Fruit fly (Drosophila melanogaster): Measurements from ENCODE around the gene CG42300.

The CG42300 gene

dm6 chrX:15593477-15594229 lies 37.8 kb upstream of the CG42300 start, which contains the start of gene Chsy (continued):
- TF ChIP-seq Mrtf (GFP tag; IDR thresholded peaks at IDR 0.05) (no peak), Fer1 (GFP tag; optimal IDR thresholded peaks at IDR 0.05) (no peak), unpg (GFP tag; optimal IDR thresholded peaks at IDR 0.05) (no peak), CG12299 (tag; optimal IDR thresholded peaks at IDR 0.05) (no peak), Gug (GFP tag; IDR thresholded peaks at IDR 0.05) (peak; percentile 49; the same call in 1 of the 4 replicates), az2 (GFP tag; optimal IDR thresholded peaks at IDR 0.05) (no peak), CG18476 (GFP tag; optimal IDR thresholded peaks at IDR 0.05) (no peak), CG6175 (GFP tag; IDR thresholded peaks at IDR 0.05) (no peak), wdn (GFP tag; IDR thresholded peaks at IDR 0.05) (no peak), bab2 (GFP tag; optimal IDR thresholded peaks at IDR 0.05) (no peak), D19A (tag; optimal IDR thresholded peaks at IDR 0.05) (no peak), CG11247 (GFP tag; IDR thresholded peaks at IDR 0.05) (no peak), HLHmδ (GFP tag; optimal IDR thresholded peaks at IDR 0.05) (peak; percentile 16), Dfd (GFP tag; optimal IDR thresholded peaks at IDR 0.05) (no peak), sim (GFP tag; IDR thresholded peaks at IDR 0.05) (no peak), CG15479 (GFP tag; optimal IDR thresholded peaks at IDR 0.05) (no peak), eyg (GFP tag; optimal IDR thresholded peaks at IDR 0.05) (no peak), CG12104 (GFP tag; optimal IDR thresholded peaks at IDR 0.05) (no peak), CG1792 (GFP tag; optimal IDR thresholded peaks at IDR 0.05) (no peak), CG15601 (tag; optimal IDR thresholded peaks at IDR 0.05) (no peak), Kr (GFP tag; optimal IDR thresholded peaks at IDR 0.05) (no peak), HLH3B (GFP tag; IDR thresholded peaks at IDR 0.05) (no peak), CG9932 (GFP tag; IDR thresholded peaks at IDR 0.05) (no peak), CG7271 (tag; optimal IDR thresholded peaks at IDR 0.05) (no peak), CG7987 (GFP tag; optimal IDR thresholded peaks at IDR 0.05) (no peak), inv (GFP tag; IDR thresholded peaks at IDR 0.05; ENCODE audit: partially characterized antibody) (no peak), CG16779 (GFP tag; IDR thresholded peaks at IDR 0.05) (no peak), CG11398 (GFP tag; optimal IDR thresholded peaks at IDR 0.05) (no peak), ssp (GFP tag; IDR thresholded peaks at IDR 0.05) (no peak), pan (optimal IDR thresholded peaks at IDR 0.05) (no peak), pan (GFP tag; optimal IDR thresholded peaks at IDR 0.05 in 1 of 2, IDR thresholded peaks at IDR 0.05 in 1 of 2) (peak in 1 of 2 experiments; percentile 15), wor (GFP tag; IDR thresholded peaks at IDR 0.05) (no peak), CG17829 (tag; optimal IDR thresholded peaks at IDR 0.05) (peak; percentile 21), Awh (GFP tag; IDR thresholded peaks at IDR 0.05) (no peak), CG10366 (GFP tag; IDR thresholded peaks at IDR 0.05) (no peak), vnd (GFP tag; IDR thresholded peaks at IDR 0.05; ENCODE audit: partially characterized antibody) (no peak), chinmo (GFP tag; IDR thresholded peaks at IDR 0.05; ENCODE audit: partially characterized antibody) (peak; percentile 78; the same call in 3 of the 4 replicates), Myb (GFP tag; optimal IDR thresholded peaks at IDR 0.05) (no peak), ci (GFP tag; IDR thresholded peaks at IDR 0.05) (peak; percentile 34; the same call in 1 of the 3 replicates), lmd (GFP tag; IDR thresholded peaks at IDR 0.05) (no peak), CG32772 (GFP tag; IDR thresholded peaks at IDR 0.05) (no peak), Nf-YC (tag; optimal IDR thresholded peaks at IDR 0.05) (peak; percentile 26), CG30020 (tag; optimal IDR thresholded peaks at IDR 0.05) (no peak), amos (GFP tag; IDR thresholded peaks at IDR 0.05; ENCODE audit: partially characterized antibody) (peak; percentile 31; the same call in 1 of the 2 replicates), Hr39 (optimal IDR thresholded peaks at IDR 0.05) (no peak), CG9215 (GFP tag; IDR thresholded peaks at IDR 0.05) (no peak), CG17385 (GFP tag; optimal IDR thresholded peaks at IDR 0.05) (peak; percentile 3), Sox100B (GFP tag; optimal IDR thresholded peaks at IDR 0.05) (peak; percentile 27), gem (tag; optimal IDR thresholded peaks at IDR 0.05) (peak; percentile 52), Dek (tag; optimal IDR thresholded peaks at IDR 0.05) (no peak), dmrt99B (tag; optimal IDR thresholded peaks at IDR 0.05) (peak; percentile 4)

All from whole organism, embryonic.